Fruit fly (Drosophila melanogaster) whole organism, adult: Measurements from ENCODE around the gene nrv2.

Source experiments
- CG11617 ChIP-seq: fragments of 200-800 bp; sonication (Bioruptor generic); optimal IDR thresholded peaks from 2 replicates; lab custom pipeline; 2017; ENCODE audit warnings: mild to moderate bottlenecking, missing biosample characterization, missing genetic modification reagents, missing genetic modification characterization
- CG12768 ChIP-seq: fragments of 200-800 bp; sonication (Bioruptor generic); optimal IDR thresholded peaks from 2 replicates; lab custom pipeline; 2017; ENCODE audit warnings: missing biosample characterization, missing genetic modification characterization, mild to moderate bottlenecking, moderate library complexity, missing genetic modification reagents
- CG14711 ChIP-seq: fragments of 200-800 bp; sonication (Bioruptor generic); optimal IDR thresholded peaks from 2 replicates; lab custom pipeline; 2018; ENCODE audit warnings: missing biosample characterization, mild to moderate bottlenecking, missing genetic modification characterization, moderate library complexity
- CG1620 ChIP-seq: fragments of 200-800 bp; sonication (Bioruptor generic); optimal IDR thresholded peaks from 2 replicates; lab custom pipeline; 2016; ENCODE audit warnings: missing biosample characterization, missing genetic modification characterization
- CG33017 ChIP-seq: fragments of 200-800 bp; sonication (Bioruptor generic); optimal IDR thresholded peaks from 2 replicates; lab custom pipeline; 2018; ENCODE audit warnings: missing biosample characterization, mild to moderate bottlenecking, missing genetic modification characterization, moderate library complexity
- CG5204 ChIP-seq: fragments of 200-800 bp; sonication (Bioruptor generic); optimal IDR thresholded peaks from 2 replicates; lab custom pipeline; 2016; ENCODE audit warnings: missing biosample characterization, missing genetic modification characterization
- CG7045 ChIP-seq: fragments of 200-800 bp; sonication (Bioruptor generic); optimal IDR thresholded peaks from 2 replicates; lab custom pipeline; 2017; ENCODE audit warnings: missing biosample characterization, mild to moderate bottlenecking, missing genetic modification characterization
- CG7101 ChIP-seq: fragments of 200-800 bp; sonication (Bioruptor generic); optimal IDR thresholded peaks from 2 replicates; lab custom pipeline; 2018; ENCODE audit warnings: missing biosample characterization, mild to moderate bottlenecking, missing genetic modification characterization, moderate library complexity
- Clk ChIP-seq: fragments of 200-800 bp; sonication (Bioruptor generic); optimal IDR thresholded peaks from 2 replicates; lab custom pipeline; 2017; ENCODE audit warnings: missing biosample characterization, missing genetic modification characterization
- Crg-1 ChIP-seq: fragments of 200-800 bp; sonication (Bioruptor generic); optimal IDR thresholded peaks from 2 replicates; lab custom pipeline; 2016; ENCODE audit warnings: missing biosample characterization, missing genetic modification characterization
- Hr96 ChIP-seq: fragments of 200-800 bp; sonication (Bioruptor generic); optimal IDR thresholded peaks from 2 replicates; lab custom pipeline; 2016; ENCODE audit warnings: missing biosample characterization, missing genetic modification characterization
- Mnt ChIP-seq: fragments of 200-800 bp; sonication (Bioruptor generic); optimal IDR thresholded peaks from 2 replicates; lab custom pipeline; 2016; ENCODE audit warnings: missing biosample characterization, mild to moderate bottlenecking, missing genetic modification characterization
- bab1 ChIP-seq: fragments of 200-800 bp; sonication (Bioruptor generic); optimal IDR thresholded peaks from 3 replicates; lab custom pipeline; 2019; ENCODE audit warnings: missing biosample characterization, mild to moderate bottlenecking, missing genetic modification characterization, moderate library complexity
- cic ChIP-seq: fragments of 200-800 bp; sonication (Bioruptor generic); optimal IDR thresholded peaks from 2 replicates; lab custom pipeline; 2017; ENCODE audit warnings: missing biosample characterization, mild to moderate bottlenecking, missing genetic modification characterization, moderate library complexity
- cnc ChIP-seq, 2 experiments: fragments of >200 bp; optimal IDR thresholded peaks; 2 replicates each; lab custom pipeline; 2017
- kay ChIP-seq: fragments of 200-800 bp; sonication (Bioruptor generic); peaks from one replicate; lab custom pipeline; 2016; ENCODE audit warnings: missing biosample characterization, missing genetic modification characterization, borderline replicate concordance
- ovo ChIP-seq: fragments of 200-800 bp; sonication (Bioruptor generic); optimal IDR thresholded peaks from 2 replicates; lab custom pipeline; 2016; ENCODE audit warnings: missing biosample characterization, missing genetic modification characterization
- pad ChIP-seq: fragments of 200-800 bp; sonication (Bioruptor generic); optimal IDR thresholded peaks from 3 replicates; lab custom pipeline; 2017; ENCODE audit warnings: missing biosample characterization, missing genetic modification characterization, mild to moderate bottlenecking, moderate library complexity, missing genetic modification reagents
- tj ChIP-seq: fragments of 200-800 bp; sonication (Bioruptor generic); optimal IDR thresholded peaks from 3 replicates; lab custom pipeline; 2017; ENCODE audit warnings: missing biosample characterization, mild to moderate bottlenecking, missing genetic modification characterization, moderate library complexity
- toe ChIP-seq: fragments of 200-800 bp; sonication (Bioruptor generic); optimal IDR thresholded peaks from 2 replicates; lab custom pipeline; 2016; ENCODE audit warnings: missing biosample characterization, missing genetic modification characterization

The nrv2 gene

dm6 chr2L:6786674-6787028, 12.0 kb downstream of the nrv2 start, which contains the start of gene nrv1:
Gene nrv1 (minus strand): TSS chr2L:6786861.
- no peak for TF ChIP-seq CG11617 (GFP tag; lab: Kevin White, UChicago)
- no peak for TF ChIP-seq CG14711 (tag; lab: Kevin White, UChicago)
- TF ChIP-seq Crg-1 (GFP tag; lab: Kevin White, UChicago) = no peak
- no peak for TF ChIP-seq kay (GFP tag; lab: Kevin White, UChicago)
- no peak for TF ChIP-seq cic (GFP tag; lab: Kevin White, UChicago)
- no peak for TF ChIP-seq Hr96 (GFP tag; lab: Kevin White, UChicago)
- TF ChIP-seq tj (GFP tag; lab: Kevin White, UChicago) = no peak
- no peak for TF ChIP-seq Mnt
- TF ChIP-seq CG12768 = no peak
- TF ChIP-seq bab1 (GFP tag; lab: Kevin White, UChicago) = no peak
- TF ChIP-seq ovo (GFP tag; lab: Kevin White, UChicago) = no peak
- TF ChIP-seq CG5204 (GFP tag; lab: Kevin White, UChicago) = no peak
- no peak for TF ChIP-seq CG7101 (tag; lab: Kevin White, UChicago)
- TF ChIP-seq toe (GFP tag; lab: Kevin White, UChicago) = no peak
- TF ChIP-seq CG7045 = no peak
- TF ChIP-seq CG1620 (GFP tag; lab: Kevin White, UChicago) = no peak
- no peak for TF ChIP-seq cnc (optimal IDR thresholded peaks at IDR 0.05; lab: Kevin White, UChicago)
- no peak for TF ChIP-seq pad (GFP tag; lab: Kevin White, UChicago)
- no peak for TF ChIP-seq CG33017
- TF ChIP-seq Clk (GFP tag; lab: Kevin White, UChicago) = no peak

- TF ChIP-seq cnc (optimal IDR thresholded peaks at IDR 0.05; lab: Kevin White, UChicago) = peak in 1 of 2 experiments; percentile 23
- TF ChIP-seq CG12768 = peak; percentile 0
- TF ChIP-seq Hr96 (GFP tag; lab: Kevin White, UChicago) = no peak
- peak; percentile 53 for TF ChIP-seq cic (GFP tag; lab: Kevin White, UChicago)
- peak; percentile 20 for TF ChIP-seq CG7101 (tag; lab: Kevin White, UChicago)
- peak; percentile 97 for TF ChIP-seq kay (GFP tag; lab: Kevin White, UChicago)
- TF ChIP-seq bab1 (GFP tag; lab: Kevin White, UChicago) = no peak
Measured at dm6 chr2L:6785583-6785982, 13.1 kb downstream of the nrv2 start.

dm6 chr2L:6784235-6784634, 14.4 kb downstream of the nrv2 start:
- TF ChIP-seq kay (GFP tag; lab: Kevin White, UChicago) (peak; percentile 91), cic (GFP tag; lab: Kevin White, UChicago) (no peak), tj (GFP tag; lab: Kevin White, UChicago) (peak; percentile 33), toe (GFP tag; lab: Kevin White, UChicago) (no peak), CG7045 (no peak), CG12768 (no peak), CG14711 (tag; lab: Kevin White, UChicago) (no peak), Mnt (no peak), CG5204 (GFP tag; lab: Kevin White, UChicago) (no peak), pad (GFP tag; lab: Kevin White, UChicago) (no peak)

- TF ChIP-seq pad (GFP tag; lab: Kevin White, UChicago) (peak; percentile 26), CG1620 (GFP tag; lab: Kevin White, UChicago) (no peak)
Measured at dm6 chr2L:6783395-6783794, 15.3 kb downstream of the nrv2 start.

dm6 chr2L:6774853-6775252, 23.8 kb downstream of the nrv2 start:
- peak; percentile 13 for TF ChIP-seq CG33017
- TF ChIP-seq tj (GFP tag; lab: Kevin White, UChicago) = peak; percentile 12
- TF ChIP-seq toe (GFP tag; lab: Kevin White, UChicago) = no peak
- peak; percentile 22 for TF ChIP-seq CG5204 (GFP tag; lab: Kevin White, UChicago)
- TF ChIP-seq CG7045 = peak; percentile 16
- TF ChIP-seq Hr96 (GFP tag; lab: Kevin White, UChicago) = peak; percentile 4

dm6 chr2L:6773645-6774044, 25.0 kb downstream of the nrv2 start, which contains the start of gene CG17378:
Gene CG17378 (plus strand): TSS chr2L:6774041.
- TF ChIP-seq CG7101 (tag; lab: Kevin White, UChicago) (no peak), cnc (optimal IDR thresholded peaks at IDR 0.05; lab: Kevin White, UChicago) (no peak), CG33017 (no peak), CG5204 (GFP tag; lab: Kevin White, UChicago) (no peak), CG1620 (GFP tag; lab: Kevin White, UChicago) (no peak), CG12768 (no peak), ovo (GFP tag; lab: Kevin White, UChicago) (no peak), bab1 (GFP tag; lab: Kevin White, UChicago) (no peak), CG11617 (GFP tag; lab: Kevin White, UChicago) (no peak), Hr96 (GFP tag; lab: Kevin White, UChicago) (no peak), cic (GFP tag; lab: Kevin White, UChicago) (no peak), Mnt (no peak), tj (GFP tag; lab: Kevin White, UChicago) (no peak)

dm6 chr2L:6772655-6773054, 26.0 kb downstream of the nrv2 start, which contains the start of gene LUBEL:
Gene LUBEL (minus strand): TSS chr2L:6772755.
- TF ChIP-seq CG14711 (tag; lab: Kevin White, UChicago) = no peak
- TF ChIP-seq CG7045 = no peak
- no peak for TF ChIP-seq Hr96 (GFP tag; lab: Kevin White, UChicago)
- no peak for TF ChIP-seq pad (GFP tag; lab: Kevin White, UChicago)
